Worm (Caenorhabditis elegans) whole organism, L1 larva: Measurements from ENCODE around the gene C02H6.3.

Experiments used
- ama-1 ChIP-seq: fragments of 150-350 bp; optimal IDR thresholded peaks from 2 replicates; lab custom pipeline; 2014
- egl-27 ChIP-seq, 2 experiments: fragments of 150-350 bp in 1 of 2; sonication (generic microtip); optimal IDR thresholded peaks; 3 replicates each; lab custom pipeline; 2017 to 2018; ENCODE audit warnings: missing biosample characterization in 2 of 2, missing genetic modification characterization in 2 of 2, missing genetic modification reagents in 2 of 2
- isw-1 ChIP-seq: fragments of 200-800 bp; sonication (Bioruptor generic); IDR thresholded peaks from 2 replicates; pipeline ENCODE4 v1.3.6; 2022; ENCODE audit warnings: missing genetic modification characterization, missing compliant biosample characterization
- mdl-1 ChIP-seq, 2 experiments: fragments of 150-350 bp; optimal IDR thresholded peaks; 2 replicates each; lab custom pipeline; 2014 to 2017; ENCODE audit warnings: missing biosample characterization in 2 of 2, missing genetic modification characterization in 2 of 2, inconsistent platforms in 1 of 2
- nhr-11 ChIP-seq: fragments of 150-350 bp; optimal IDR thresholded peaks from 2 replicates; lab custom pipeline; 2014; ENCODE audit warnings: missing biosample characterization, missing genetic modification characterization
- nhr-20 ChIP-seq: sonication (generic microtip); optimal IDR thresholded peaks from 2 replicates; lab custom pipeline; 2016; ENCODE audit warnings: mild to moderate bottlenecking, missing genetic modification characterization, missing compliant biosample characterization
- pax-3 ChIP-seq: fragments of 200-800 bp; sonication (Bioruptor generic); optimal IDR thresholded peaks from 2 replicates; lab custom pipeline; 2018; ENCODE audit warnings: mild to moderate bottlenecking, missing genetic modification characterization, moderate library complexity, missing compliant biosample characterization
- snpc-4 ChIP-seq: fragments of 150-350 bp; optimal IDR thresholded peaks from 2 replicates; lab custom pipeline; 2014; ENCODE audit warnings: missing biosample characterization, missing genetic modification characterization
- zag-1 ChIP-seq: fragments of 150-350 bp; optimal IDR thresholded peaks from 2 replicates; lab custom pipeline; 2014; ENCODE audit warnings: missing biosample characterization, missing genetic modification characterization

DNA sequence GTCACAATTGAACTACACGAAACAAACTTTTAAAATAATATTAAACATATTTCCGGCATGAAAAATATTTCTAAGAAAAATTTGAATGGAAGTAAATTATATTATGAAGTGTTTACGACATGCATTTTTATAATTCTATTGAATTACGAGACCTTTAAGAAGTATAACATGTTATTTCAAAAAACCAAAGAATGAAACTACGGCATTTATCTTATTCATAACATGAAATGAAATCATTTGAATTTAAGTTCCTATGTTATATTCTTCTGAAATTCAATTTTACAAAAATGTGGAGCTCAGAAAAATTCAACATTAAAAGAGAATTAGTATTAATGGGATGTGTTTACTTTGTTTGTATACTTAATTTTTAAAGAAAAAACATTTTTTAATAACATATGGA is 43.4 kb upstream of the C02H6.3 start, which contains the start of gene srw-71:
- no peak for TF ChIP-seq mdl-1 (tag; optimal IDR thresholded peaks at IDR 0.05; lab: Kevin White, UChicago)
- TF ChIP-seq zag-1 (tag; lab: Kevin White, UChicago), result no peak
- no peak for TF ChIP-seq pax-3 (tag; lab: Kevin White, UChicago)
- TF ChIP-seq isw-1 (GFP tag; lab: Robert Waterston, UW), result no peak
- TF ChIP-seq nhr-20 (tag; lab: Kevin White, UChicago), result no peak
- TF ChIP-seq egl-27 (tag; optimal IDR thresholded peaks at IDR 0.05; lab: Kevin White, UChicago), result no peak
- TF ChIP-seq ama-1, result no peak
- TF ChIP-seq snpc-4 (tag; lab: Kevin White, UChicago), result no peak
- TF ChIP-seq nhr-11 (tag; lab: Kevin White, UChicago), result peak; percentile 30
